Fruit fly (Drosophila melanogaster) whole organism, wandering third instar larva: ENCODE results near the gene CG44261.

ENCODE experiments used
- Abd-B ChIP-seq: fragments of >200 bp; optimal IDR thresholded peaks from 2 replicates; lab custom pipeline; 2017; ENCODE audit warnings: missing biosample characterization, missing genetic modification characterization
- Dfd ChIP-seq: fragments of >200 bp; optimal IDR thresholded peaks from 2 replicates; lab custom pipeline; 2017; ENCODE audit warnings: missing biosample characterization, missing genetic modification characterization
- Dif ChIP-seq: fragments of 200-275, 200-300 bp; sonication (Bioruptor generic); optimal IDR thresholded peaks from 2 replicates; lab custom pipeline; 2018; ENCODE audit warnings: missing biosample characterization, missing genetic modification characterization; ENCODE audit not compliant: partially characterized antibody
- Hr83 ChIP-seq: fragments of 200-300 bp; sonication (Bioruptor generic); optimal IDR thresholded peaks from 2 replicates; lab custom pipeline; 2016; ENCODE audit warnings: missing biosample characterization, mild to moderate bottlenecking, missing genetic modification characterization, moderate library complexity; ENCODE audit not compliant: poor library complexity, severe bottlenecking
- OdsH ChIP-seq: fragments of 200-800 bp; sonication (Bioruptor generic); optimal IDR thresholded peaks from 2 replicates; lab custom pipeline; 2016; ENCODE audit warnings: missing biosample characterization, mild to moderate bottlenecking, missing genetic modification characterization
- br ChIP-seq: fragments of 200-800 bp; sonication (Bioruptor generic); optimal IDR thresholded peaks from 2 replicates; lab custom pipeline; 2016; ENCODE audit warnings: missing biosample characterization, missing genetic modification characterization
- dsf ChIP-seq: sonication (Bioruptor generic); optimal IDR thresholded peaks from 2 replicates; lab custom pipeline; 2016; ENCODE audit warnings: missing biosample characterization, missing genetic modification characterization, borderline replicate concordance
- fru ChIP-seq: fragments of 200-800 bp; sonication (Bioruptor generic); optimal IDR thresholded peaks from 3 replicates; lab custom pipeline; 2016; ENCODE audit warnings: missing biosample characterization, mild to moderate bottlenecking, missing genetic modification characterization
- h ChIP-seq: fragments of 200-800 bp; sonication (Bioruptor generic); optimal IDR thresholded peaks from 3 replicates; lab custom pipeline; 2016; ENCODE audit warnings: missing biosample characterization, mild to moderate bottlenecking, missing genetic modification characterization
- rgr ChIP-seq: fragments of 200-800 bp; sonication (Bioruptor generic); optimal IDR thresholded peaks from 3 replicates; lab custom pipeline; 2016; ENCODE audit warnings: missing biosample characterization, mild to moderate bottlenecking, missing genetic modification characterization
- usp ChIP-seq: fragments of >200 bp; optimal IDR thresholded peaks from 2 replicates; lab custom pipeline; 2017; ENCODE audit warnings: missing biosample characterization, missing genetic modification characterization

DNA sequence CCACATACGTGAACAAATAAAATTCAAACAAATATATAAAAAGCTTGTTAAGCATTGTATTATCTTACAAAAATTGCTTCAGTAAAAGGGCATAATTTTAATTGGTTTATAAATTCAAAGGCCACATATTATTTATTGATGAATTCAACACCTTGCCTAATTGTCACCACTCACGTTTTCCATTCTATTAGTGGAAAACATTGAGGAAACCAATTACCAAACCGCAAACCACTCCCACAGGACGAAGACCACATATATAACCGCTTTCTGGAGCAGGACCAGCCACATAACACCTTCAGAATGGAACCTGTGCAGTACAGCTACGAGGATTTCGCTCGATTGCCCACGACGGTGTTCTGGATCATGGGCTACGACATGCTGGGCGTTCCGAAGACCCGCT is 10.1 kb downstream of the CG44261 start, which contains the start of gene Or85f:
- TF ChIP-seq Dfd (GFP tag; lab: Kevin White, UChicago) (no peak), OdsH (GFP tag; lab: Kevin White, UChicago) (no peak), dsf (GFP tag; lab: Kevin White, UChicago) (no peak), br (GFP tag; lab: Kevin White, UChicago) (no peak), h (GFP tag; lab: Kevin White, UChicago) (no peak), Abd-B (GFP tag; lab: Kevin White, UChicago) (no peak), fru (no peak), Dif (GFP tag; lab: Kevin White, UChicago) (no peak), Hr83 (GFP tag; lab: Kevin White, UChicago) (no peak), usp (GFP tag; lab: Kevin White, UChicago) (no peak), rgr (no peak)
